Fruit fly (Drosophila melanogaster) S2 (cell line): ENCODE data around the gene sima.

ENCODE experiments used
- CG8478 ChIP-seq: fragments of >200 bp; optimal IDR thresholded peaks from 2 replicates; lab custom pipeline; 2018
- CTCF ChIP-seq, 2 experiments: fragments of >200 bp; optimal IDR thresholded peaks; 2 replicates each; lab custom pipeline; 2018

sima gene

DNA sequence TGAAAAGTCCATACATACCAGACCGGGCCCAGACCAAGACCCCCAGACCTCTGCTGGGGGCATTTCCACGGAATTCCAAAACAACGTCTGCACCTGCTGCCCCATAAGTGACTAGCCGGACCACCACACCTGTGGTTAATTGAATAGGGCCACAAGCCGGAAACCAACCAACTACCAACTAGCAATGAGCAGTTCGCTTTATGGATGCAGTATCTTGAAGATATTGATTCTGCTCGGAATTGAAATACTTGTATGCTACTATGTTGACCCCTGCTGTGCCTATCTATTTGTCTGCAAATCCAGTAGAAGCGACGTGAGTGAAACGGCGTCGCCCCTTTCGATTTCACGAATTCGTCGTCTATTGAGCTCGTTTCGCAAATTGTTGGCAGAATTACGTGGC lies 37.7 kb downstream of the sima start:
- TF ChIP-seq CG8478, result no peak
- no peak for TF ChIP-seq CTCF (optimal IDR thresholded peaks at IDR 0.05; lab: Kevin White, UChicago)

DNA sequence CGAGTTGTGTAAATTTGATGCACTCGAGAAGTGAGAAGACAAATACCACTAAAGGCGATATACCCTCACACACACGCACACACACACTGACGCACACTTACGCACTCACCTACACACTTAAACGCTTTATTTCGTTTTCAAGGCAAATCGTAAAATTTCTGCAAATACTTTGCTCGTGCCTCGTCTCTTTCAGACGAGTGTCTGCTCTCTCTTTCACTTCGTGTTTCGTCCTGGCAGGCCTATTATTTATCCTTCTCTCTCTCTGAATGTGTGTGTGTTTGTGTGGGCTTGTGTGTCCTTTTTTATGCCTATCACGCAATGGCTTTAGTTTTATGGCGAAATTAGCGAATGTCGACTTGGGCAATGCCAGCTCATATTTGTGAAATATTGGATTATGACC lies 40.1 kb downstream of the sima start:
- TF ChIP-seq CG8478 (no peak), CTCF (optimal IDR thresholded peaks at IDR 0.05; lab: Kevin White, UChicago) (no peak)

DNA sequence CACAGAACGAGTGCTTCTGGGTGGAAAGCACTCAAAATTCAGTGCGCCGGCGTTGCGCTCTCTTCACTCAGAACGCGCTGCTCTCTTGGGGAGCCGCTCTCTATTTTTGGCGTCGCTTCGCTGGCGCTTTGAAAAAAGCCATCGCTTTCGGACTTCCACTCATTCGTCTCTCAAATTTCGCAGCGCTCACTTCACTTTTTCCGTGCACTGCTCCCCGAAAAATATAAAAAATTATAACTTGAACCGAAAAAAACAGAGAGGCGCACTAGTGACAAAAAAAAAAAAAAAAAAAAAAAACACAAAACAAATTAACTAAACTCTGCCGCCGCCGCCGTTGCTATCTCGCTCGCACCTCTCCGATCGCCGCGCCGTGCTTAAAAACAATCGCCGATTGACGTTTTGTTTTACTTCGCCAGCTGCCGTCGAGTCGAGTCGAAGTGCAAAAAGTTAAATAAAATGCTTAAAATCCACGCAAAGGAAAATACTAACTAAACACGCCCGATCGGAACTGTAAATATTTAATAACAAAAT lies 41.3 kb downstream of the sima start:
- no peak for TF ChIP-seq CTCF (optimal IDR thresholded peaks at IDR 0.05; lab: Kevin White, UChicago)
- TF ChIP-seq CG8478, result no peak

DNA sequence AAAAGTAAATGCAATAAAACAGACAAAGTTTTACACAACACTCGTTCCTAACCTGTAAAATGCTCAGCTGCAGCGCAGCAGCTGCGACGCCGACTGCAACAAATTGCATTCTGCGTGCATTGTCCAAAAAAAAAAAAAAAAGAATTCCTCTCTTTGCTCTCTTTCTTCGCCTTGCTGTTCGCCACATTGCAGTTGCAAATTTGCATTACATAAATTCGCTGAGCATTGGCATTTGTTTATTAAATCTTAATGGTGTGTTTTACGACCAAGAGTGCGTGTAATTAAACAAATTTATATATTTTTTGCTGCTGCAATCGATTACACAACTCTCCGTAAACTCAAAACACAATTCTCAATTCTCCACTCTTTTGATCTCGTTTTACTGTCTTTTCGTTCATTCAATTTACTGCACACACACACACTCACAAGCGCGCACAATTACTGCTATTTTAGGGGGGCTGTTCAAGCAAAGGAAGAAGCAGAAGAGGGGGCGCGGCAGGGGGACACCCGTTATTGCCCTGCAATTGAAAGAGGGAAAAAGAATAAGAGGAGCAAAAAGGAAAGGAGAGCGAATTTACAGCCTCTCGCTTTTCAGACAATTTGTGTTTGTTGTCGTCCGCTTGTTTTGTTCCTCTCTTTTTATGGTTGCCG lies 42.3 kb downstream of the sima start:
- no peak for TF ChIP-seq CG8478
- TF ChIP-seq CTCF (optimal IDR thresholded peaks at IDR 0.05; lab: Kevin White, UChicago), result no peak

DNA sequence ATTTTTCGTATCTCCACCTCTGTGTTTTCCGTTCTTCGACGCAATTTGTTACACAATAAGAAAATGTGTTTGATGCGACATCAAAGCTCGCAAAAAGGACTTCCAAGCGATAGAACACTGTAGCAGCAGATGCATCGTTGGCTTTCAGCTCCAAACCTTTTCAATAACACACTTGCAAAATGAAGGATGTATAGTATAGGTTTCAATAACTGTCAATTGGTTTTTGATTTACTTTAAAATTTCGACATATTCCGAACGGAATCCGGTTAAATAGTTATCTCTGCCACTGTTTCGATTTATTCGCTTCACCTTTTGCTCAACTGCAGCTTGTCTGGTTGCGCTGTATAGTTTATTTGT lies 42.8 kb downstream of the sima start:
- no peak for TF ChIP-seq CTCF (optimal IDR thresholded peaks at IDR 0.05; lab: Kevin White, UChicago)
- no peak for TF ChIP-seq CG8478

DNA sequence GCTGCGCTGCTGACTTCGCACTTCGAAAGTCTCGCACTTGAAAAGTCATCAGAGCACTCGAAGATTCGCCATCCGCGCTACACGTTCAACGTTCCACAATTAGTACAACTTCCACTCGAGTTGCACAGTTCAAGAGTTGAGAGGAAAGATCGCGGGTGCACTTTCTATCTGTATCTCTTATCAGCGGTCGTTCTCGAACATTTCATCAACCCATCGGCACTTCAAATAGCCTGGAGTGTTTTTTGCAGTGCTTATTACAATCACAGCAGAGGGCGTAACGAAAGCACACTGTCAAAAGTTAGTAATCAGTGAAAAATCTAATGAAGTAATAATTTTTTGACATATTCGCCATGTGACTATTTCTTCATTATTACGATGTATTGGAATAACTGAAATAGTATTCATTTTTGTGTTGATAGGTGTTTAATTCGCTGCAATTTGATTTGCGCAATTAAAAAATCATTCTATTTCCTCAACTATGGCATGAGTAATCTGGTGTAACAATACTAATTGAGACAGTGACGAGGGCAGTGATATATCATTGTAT lies 43.4 kb downstream of the sima start:
- TF ChIP-seq CTCF (optimal IDR thresholded peaks at IDR 0.05; lab: Kevin White, UChicago) (no peak), CG8478 (no peak)

DNA sequence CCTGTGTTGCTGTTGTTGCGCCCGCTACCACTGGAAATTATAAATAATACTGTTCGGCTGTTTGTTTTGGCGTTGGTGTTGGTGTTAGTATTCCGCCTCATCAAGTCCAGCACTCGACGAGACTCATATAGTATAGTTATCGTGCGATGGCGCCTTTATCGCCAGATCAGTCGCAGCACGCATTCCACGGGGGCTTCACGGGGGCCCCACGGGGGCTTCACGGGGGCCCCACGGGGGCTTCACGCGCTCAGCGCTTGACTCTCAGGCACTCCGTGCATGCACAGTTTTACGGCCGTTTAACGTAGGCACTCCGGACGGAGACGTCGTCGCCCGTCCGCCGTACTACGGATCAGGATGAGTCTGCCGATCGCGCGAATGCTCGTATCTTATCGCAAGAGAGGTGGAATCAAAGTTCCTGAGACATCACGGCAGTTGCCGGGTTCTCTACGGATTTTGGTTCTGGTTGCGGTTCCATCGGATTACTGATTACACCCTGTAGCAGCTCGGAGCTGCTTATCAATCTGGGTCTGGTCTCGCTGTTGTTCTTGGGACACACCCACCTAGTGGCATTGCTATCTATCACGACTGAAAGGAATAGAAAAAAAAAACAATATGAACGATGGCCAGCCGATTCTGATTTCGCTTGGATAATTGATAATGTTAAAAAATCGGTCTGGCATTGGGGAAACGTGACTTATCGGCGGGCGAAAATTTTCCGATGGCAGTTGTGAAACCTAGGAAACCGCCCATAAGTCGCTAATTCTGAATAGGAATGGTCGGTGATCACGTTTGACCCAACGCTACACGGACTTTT lies 44.9 kb downstream of the sima start:
- TF ChIP-seq CTCF (optimal IDR thresholded peaks at IDR 0.05; lab: Kevin White, UChicago) (no peak), CG8478 (no peak)

DNA sequence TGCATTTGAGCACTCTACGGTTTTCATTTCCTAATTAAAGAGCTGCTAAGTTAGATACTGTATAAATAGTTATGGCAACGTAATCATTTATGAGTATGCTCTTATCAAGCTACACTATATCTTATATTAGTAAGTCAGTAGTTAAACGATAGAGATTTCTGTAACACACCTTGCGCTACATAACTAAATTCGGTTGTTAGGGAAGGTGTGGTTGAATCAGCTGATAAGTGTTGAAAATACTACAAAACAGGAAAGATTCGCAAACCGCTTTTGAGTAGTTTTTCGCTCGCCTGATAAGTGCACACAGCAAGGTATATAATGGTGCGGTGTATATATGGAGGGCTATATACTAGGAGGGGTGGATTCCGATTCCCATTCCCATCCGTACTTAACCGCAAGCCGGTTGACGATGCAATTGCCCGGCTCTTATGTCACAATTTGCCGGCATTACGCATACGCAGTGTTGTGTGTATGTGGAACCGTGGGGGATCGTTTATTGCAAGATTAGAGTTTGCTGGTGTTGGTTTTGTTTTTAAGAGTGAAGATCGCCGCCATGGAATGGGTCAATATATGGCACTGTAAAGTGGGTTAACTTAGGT lies 46.9 kb downstream of the sima start:
- TF ChIP-seq CG8478 (no peak), CTCF (optimal IDR thresholded peaks at IDR 0.05; lab: Kevin White, UChicago) (no peak)

DNA sequence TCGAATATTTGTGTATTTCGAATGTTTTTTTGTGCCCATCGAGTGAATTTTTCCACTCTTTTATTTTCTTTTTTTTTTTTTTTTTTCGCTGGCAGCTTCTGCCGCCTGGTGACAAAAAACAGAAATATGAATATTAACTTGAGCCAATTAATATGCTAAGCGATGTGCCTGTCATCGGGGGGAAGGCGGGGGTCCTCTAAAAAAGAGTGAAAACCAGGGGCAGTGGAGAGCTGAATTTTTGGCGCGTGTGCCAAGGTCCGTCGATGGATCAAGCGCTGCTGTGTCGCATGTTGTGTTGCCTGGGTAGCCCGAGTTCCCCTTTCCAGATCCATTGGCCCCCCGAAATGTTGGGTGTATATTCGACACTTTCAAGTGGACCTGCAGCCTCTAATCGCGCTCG lies 47.7 kb downstream of the sima start:
- TF ChIP-seq CG8478 (no peak), CTCF (optimal IDR thresholded peaks at IDR 0.05; lab: Kevin White, UChicago) (no peak)

DNA sequence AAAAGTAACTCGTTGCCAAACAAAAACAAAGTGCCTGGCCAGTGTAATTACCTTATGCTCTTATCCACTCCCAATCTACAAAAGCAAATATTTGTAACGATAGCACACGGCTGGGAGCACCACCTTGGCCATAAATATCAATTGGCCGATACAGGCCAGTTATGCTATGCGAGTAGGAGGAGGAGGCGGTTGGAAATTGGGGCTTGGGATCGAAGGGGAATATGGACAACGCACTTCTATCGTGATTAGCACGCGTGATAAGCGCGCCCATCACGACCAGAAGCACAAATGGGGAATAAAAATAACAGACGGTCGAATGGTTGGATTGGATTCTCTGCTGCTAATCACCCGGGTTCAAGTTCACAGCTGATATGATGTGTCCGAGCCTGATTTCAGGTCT lies 48.5 kb downstream of the sima start:
- no peak for TF ChIP-seq CG8478
- TF ChIP-seq CTCF (optimal IDR thresholded peaks at IDR 0.05; lab: Kevin White, UChicago), result no peak

DNA sequence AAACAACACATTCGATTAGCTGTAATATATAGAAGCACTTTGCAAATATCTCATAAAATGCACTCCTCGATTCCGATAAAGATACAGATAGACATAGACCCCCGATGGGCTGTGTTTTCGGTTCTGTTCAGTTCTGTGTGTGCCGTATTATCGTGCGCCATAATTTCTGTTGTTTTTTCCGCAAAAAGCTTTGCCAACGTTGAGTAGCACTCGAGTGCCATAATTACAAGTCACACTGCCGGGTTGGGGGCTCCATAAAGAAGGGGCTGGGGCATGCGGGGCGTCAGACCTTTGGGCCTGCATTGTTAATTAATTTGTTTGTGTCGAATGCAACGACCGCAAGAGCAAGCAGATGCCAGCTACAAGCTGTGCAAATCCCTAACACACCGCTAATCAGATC lies 49.6 kb downstream of the sima start:
- TF ChIP-seq CTCF (optimal IDR thresholded peaks at IDR 0.05; lab: Kevin White, UChicago) (no peak), CG8478 (no peak)

DNA sequence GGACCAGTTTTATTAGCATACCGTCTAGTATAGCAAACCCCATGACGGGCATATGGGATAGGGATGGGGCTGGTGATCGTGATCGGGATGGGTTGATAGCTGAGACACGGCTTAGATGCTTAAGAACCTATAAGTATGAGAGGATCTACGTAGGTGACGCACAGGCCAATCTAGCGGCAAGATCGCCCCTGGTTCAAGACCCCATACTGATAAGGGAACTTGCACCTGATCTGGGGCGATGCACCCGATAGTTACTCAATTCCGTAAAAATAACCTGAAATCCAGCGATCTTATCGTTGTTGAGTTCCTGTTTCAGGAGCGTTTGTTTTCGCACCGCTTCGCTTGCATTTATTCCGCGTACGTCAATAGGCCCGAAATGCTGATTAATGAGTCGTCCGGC lies 50.5 kb downstream of the sima start:
- TF ChIP-seq CG8478 (no peak), CTCF (optimal IDR thresholded peaks at IDR 0.05; lab: Kevin White, UChicago) (no peak)

DNA sequence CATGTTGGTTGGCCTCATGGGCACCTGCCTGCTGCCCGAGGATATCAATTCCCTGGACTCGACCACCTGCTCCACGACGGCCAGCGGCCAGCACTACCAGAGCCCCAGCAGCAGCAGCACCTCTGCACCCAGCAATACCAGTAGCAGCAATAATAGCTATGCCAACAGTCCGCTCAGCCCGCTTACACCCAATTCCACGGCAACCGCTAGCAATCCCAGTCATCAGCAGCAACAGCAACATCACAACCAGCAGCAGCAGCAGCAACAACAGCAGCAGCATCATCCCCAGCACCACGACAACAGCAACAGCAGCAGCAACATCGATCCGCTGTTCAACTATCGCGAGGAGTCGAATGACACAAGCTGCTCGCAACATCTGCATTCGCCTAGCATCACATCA lies 51.3 kb downstream of the sima start:
- no peak for TF ChIP-seq CTCF (optimal IDR thresholded peaks at IDR 0.05; lab: Kevin White, UChicago)
- no peak for TF ChIP-seq CG8478

DNA sequence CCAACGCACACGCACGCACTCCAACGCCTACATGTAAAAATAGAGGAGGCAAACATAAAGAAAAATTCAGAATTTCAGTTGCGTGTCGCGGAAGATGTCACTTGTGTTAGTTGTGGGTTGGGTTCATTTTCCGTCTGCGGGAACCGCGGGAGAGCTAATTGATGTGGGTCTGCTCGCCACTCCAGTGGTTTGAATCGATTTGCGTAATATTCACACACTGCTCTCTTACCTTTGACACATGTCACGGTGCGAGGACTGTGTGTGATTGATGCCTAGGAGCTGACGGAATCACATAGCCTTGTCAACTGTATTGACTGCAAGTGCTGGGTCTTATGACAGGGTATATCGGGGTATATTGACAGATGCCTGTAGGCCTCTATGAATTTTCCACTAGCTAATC lies 52.8 kb downstream of the sima start:
- TF ChIP-seq CG8478 (no peak), CTCF (optimal IDR thresholded peaks at IDR 0.05; lab: Kevin White, UChicago) (no peak)

DNA sequence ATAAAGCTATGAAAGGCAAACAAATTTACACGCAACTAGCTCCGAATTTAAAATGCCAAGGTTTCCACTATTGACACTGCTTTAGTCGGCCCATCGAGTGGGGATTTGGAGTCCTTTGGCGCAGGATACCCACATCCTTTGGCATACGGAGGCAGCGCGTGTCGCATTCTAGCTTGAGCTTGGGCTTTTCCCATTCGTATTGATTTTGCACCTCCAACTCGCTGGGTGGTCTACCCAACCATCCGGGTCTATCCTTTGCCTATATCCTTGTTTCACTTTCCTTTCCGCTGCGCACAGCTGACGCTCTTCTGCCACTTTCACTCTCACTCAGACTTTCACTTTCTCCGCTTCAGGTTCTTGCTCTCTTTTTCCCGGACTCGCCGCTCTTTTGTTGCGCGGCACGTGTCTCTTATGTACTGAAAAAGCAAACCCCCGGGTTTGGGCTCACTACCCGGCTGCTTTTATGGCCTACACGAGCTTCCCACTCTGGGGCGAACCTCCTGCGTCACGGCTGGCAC lies 56.2 kb downstream of the sima start:
- TF ChIP-seq CTCF (optimal IDR thresholded peaks at IDR 0.05; lab: Kevin White, UChicago) (no peak), CG8478 (no peak)

DNA sequence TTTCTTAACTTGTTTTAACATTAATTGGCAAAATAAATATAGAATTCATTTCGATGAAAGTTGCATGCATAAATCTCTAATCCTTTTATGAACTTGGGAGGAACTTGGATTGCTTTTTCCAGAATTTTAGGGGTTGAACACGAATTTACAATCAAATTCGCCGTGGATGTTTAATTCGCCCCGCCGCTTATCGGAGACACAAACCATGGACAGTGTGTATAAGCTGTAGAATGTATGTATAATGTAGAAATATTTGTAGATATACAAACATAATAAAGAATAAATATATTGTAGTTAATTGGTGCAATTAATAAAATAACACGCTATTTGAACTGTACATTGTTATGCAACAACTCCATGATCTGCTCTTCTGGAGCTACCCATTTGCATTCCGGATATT lies 63.6 kb downstream of the sima start:
- TF ChIP-seq CG8478 (no peak), CTCF (optimal IDR thresholded peaks at IDR 0.05; lab: Kevin White, UChicago) (peak in 1 of 2 experiments; percentile 21)
